Worm (Caenorhabditis elegans): ENCODE results near the gene sop-2.

sop-2 gene

DNA sequence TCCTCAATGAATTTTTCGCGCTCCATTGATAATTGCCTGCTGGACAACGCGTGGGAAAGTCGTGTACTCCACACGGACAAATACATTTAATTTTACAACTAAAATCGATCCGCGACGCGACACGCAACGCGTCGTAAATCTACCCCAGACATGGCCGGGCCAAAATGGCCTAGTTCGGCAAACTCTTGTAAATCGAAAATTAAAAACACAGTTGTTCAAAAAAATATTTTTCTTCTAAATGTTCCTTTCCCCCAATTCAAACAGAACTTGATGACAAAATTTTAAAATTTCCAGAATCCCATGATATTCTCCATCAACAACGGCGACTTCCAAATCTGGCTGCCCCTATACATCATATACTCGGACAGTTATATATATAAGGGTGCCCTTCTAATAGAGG is 10.8 kb upstream of the sop-2 start, which contains the start of gene sre-55:
Gene sre-55, plus strand, starts transcription at position 301 of the 400 bp plus-strand sequence.
- TF ChIP-seq F13H6.1 (tag; optimal IDR thresholded peaks at IDR 0.05) (no peak), fos-1 (tag; optimal IDR thresholded peaks at IDR 0.05) (no peak), unc-62 (GFP tag; optimal IDR thresholded peaks at IDR 0.05) (no peak), ceh-82 (tag; optimal IDR thresholded peaks at IDR 0.05) (no peak), dmd-4 (tag; optimal IDR thresholded peaks at IDR 0.05) (no peak), sem-4 (tag; optimal IDR thresholded peaks at IDR 0.05) (no peak), lin-39 (tag; optimal IDR thresholded peaks at IDR 0.05) (no peak), egl-27 (tag; optimal IDR thresholded peaks at IDR 0.05) (no peak), blmp-1 (tag; optimal IDR thresholded peaks at IDR 0.05; ENCODE audit: insufficient read depth) (no peak), nhr-77 (tag; optimal IDR thresholded peaks at IDR 0.05) (no peak), sma-9 (GFP tag; optimal IDR thresholded peaks at IDR 0.05) (no peak), sma-9 (tag; optimal IDR thresholded peaks at IDR 0.05) (no peak)

- TF ChIP-seq ztf-4 (tag; optimal IDR thresholded peaks at IDR 0.05) (no peak), sem-4 (tag; optimal IDR thresholded peaks at IDR 0.05) (no peak), ztf-1 (GFP tag; conservative IDR thresholded peaks at IDR 0.05) (no peak), nhr-12 (tag; optimal IDR thresholded peaks at IDR 0.05) (no peak), dmd-4 (tag; optimal IDR thresholded peaks at IDR 0.05) (no peak), nhr-6 (tag; optimal IDR thresholded peaks at IDR 0.05) (no peak), F13H6.1 (tag; optimal IDR thresholded peaks at IDR 0.05) (no peak), ZK546.5 (tag; optimal IDR thresholded peaks at IDR 0.05) (no peak), ama-1 (optimal IDR thresholded peaks at IDR 0.05) (no peak), ceh-16 (tag; optimal IDR thresholded peaks at IDR 0.05) (no peak), nhr-237 (tag; optimal IDR thresholded peaks at IDR 0.05) (no peak), sma-9 (GFP tag; optimal IDR thresholded peaks at IDR 0.05) (no peak), sma-9 (tag; optimal IDR thresholded peaks at IDR 0.05) (no peak), nhr-129 (tag; optimal IDR thresholded peaks at IDR 0.05) (no peak), mdl-1 (tag; optimal IDR thresholded peaks at IDR 0.05) (no peak), nhr-11 (tag; optimal IDR thresholded peaks at IDR 0.05) (no peak), R02D3.7 (tag; optimal IDR thresholded peaks at IDR 0.05) (no peak)
These were observed 7.1 kb upstream of the sop-2 start, which contains the start of gene sre-54 for ce11 chrII:12332624-12333023. Gene sre-54 (plus strand): TSS chrII:12332924.

DNA sequence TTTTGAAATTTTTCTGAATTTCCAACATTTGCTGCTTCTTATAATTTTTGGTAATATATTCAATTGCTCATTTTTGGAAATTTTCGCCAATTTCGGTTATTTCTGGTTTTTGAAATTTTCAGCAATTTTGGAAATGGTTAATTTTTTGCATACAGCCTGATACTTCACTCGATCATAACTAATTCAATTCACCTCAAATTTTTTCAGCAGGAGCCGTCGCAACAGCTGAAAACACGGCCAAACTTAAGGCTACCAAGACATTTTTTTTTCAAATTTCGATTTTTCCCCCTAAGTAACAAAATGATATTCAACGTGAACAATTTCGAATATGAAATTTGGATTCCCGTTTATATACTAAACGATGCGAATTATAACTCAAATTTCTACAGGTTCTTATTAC is 4.3 kb upstream of the sop-2 start, which contains the start of gene sre-52:
Gene sre-52, plus strand, starts transcription at position 301 of the 400 bp plus-strand sequence.
- TF ChIP-seq F13H6.1 (tag; optimal IDR thresholded peaks at IDR 0.05) (no peak), aly-2 (tag; optimal IDR thresholded peaks at IDR 0.05) (no peak), skn-1 (tag; optimal IDR thresholded peaks at IDR 0.05) (no peak), alr-1 (tag; optimal IDR thresholded peaks at IDR 0.05) (no peak), gmeb-1 (tag; optimal IDR thresholded peaks at IDR 0.05) (no peak), nhr-6 (tag; optimal IDR thresholded peaks at IDR 0.05) (no peak)

DNA sequence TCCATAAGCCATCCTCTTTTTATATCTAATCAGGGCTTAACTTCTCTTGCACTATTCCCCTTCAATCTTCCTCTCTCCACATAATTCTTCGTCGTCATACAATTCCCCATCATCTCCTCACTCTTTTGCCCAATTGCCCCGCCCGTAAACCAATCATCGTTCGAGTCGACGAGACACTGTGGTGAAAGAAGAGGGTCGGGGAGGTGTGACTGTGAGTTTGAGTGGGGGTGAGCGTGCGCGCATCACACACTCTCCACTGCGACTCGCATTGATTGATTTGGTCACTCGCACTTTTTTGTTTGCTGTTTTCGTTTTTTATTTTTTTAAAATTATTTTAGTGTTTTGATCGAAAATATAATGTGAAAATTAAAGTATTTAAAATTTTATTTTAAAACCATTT is 592 bp upstream of the sop-2 start:
- TF ChIP-seq unc-62 (GFP tag; optimal IDR thresholded peaks at IDR 0.05) (no peak), snpc-4 (tag; optimal IDR thresholded peaks at IDR 0.05) (peak; percentile 56), sma-3 (GFP tag; optimal IDR thresholded peaks at IDR 0.05) (peak; percentile 58), egl-27 (tag; optimal IDR thresholded peaks at IDR 0.05) (peak; percentile 9), nhr-237 (tag; optimal IDR thresholded peaks at IDR 0.05) (no peak), ama-1 (optimal IDR thresholded peaks at IDR 0.05) (no peak), C34F6.9 (tag; optimal IDR thresholded peaks at IDR 0.05) (peak; percentile 82), ceh-16 (tag; optimal IDR thresholded peaks at IDR 0.05) (no peak), R02D3.7 (tag; optimal IDR thresholded peaks at IDR 0.05) (no peak), nhr-21 (tag; optimal IDR thresholded peaks at IDR 0.05) (peak; percentile 19), elt-1 (tag; optimal IDR thresholded peaks at IDR 0.05) (no peak), zag-1 (tag; optimal IDR thresholded peaks at IDR 0.05) (no peak), nhr-129 (tag; optimal IDR thresholded peaks at IDR 0.05) (peak; percentile 69), ceh-82 (tag; optimal IDR thresholded peaks at IDR 0.05) (no peak), mab-5 (tag; optimal IDR thresholded peaks at IDR 0.05) (peak; percentile 62), lin-13 (GFP tag; optimal IDR thresholded peaks at IDR 0.05) (peak; percentile 69), gmeb-1 (tag; optimal IDR thresholded peaks at IDR 0.05) (peak; percentile 69), fos-1 (tag; optimal IDR thresholded peaks at IDR 0.05) (peak; percentile 71), mdl-1 (tag; optimal IDR thresholded peaks at IDR 0.05) (no peak), ztf-11 (tag; optimal IDR thresholded peaks at IDR 0.05) (no peak), nhr-77 (tag; optimal IDR thresholded peaks at IDR 0.05) (no peak), mbf-1 (tag; optimal IDR thresholded peaks at IDR 0.05) (no peak), lsy-2 (tag; optimal IDR thresholded peaks at IDR 0.05) (peak; percentile 76 to 95), nhr-25 (tag; optimal IDR thresholded peaks at IDR 0.05) (peak; percentile 80), nhr-10 (tag; optimal IDR thresholded peaks at IDR 0.05) (no peak), alr-1 (tag; optimal IDR thresholded peaks at IDR 0.05) (no peak), ztf-1 (GFP tag; conservative IDR thresholded peaks at IDR 0.05) (no peak), crh-2 (tag; optimal IDR thresholded peaks at IDR 0.05) (peak; percentile 65), nhr-12 (tag; optimal IDR thresholded peaks at IDR 0.05) (no peak), F13H6.1 (tag; optimal IDR thresholded peaks at IDR 0.05) (peak; percentile 52), blmp-1 (tag; optimal IDR thresholded peaks at IDR 0.05; ENCODE audit: insufficient read depth) (peak; percentile 4), nhr-23 (tag; optimal IDR thresholded peaks at IDR 0.05) (no peak), unc-39 (tag; optimal IDR thresholded peaks at IDR 0.05) (no peak), Y55F3AM.14 (GFP tag; optimal IDR thresholded peaks at IDR 0.05) (no peak), elt-3 (tag; optimal IDR thresholded peaks at IDR 0.05) (no peak), ztf-4 (tag; optimal IDR thresholded peaks at IDR 0.05) (no peak), nhr-6 (tag; optimal IDR thresholded peaks at IDR 0.05) (no peak), dmd-4 (tag; optimal IDR thresholded peaks at IDR 0.05) (no peak)

Data from whole organism, L2 larva.